Fruit fly (Drosophila melanogaster): ENCODE data around the gene Scsalpha1.
A peak's percentile ranks its signal among the peaks of the same experiment; 100 is the strongest.

DNA sequence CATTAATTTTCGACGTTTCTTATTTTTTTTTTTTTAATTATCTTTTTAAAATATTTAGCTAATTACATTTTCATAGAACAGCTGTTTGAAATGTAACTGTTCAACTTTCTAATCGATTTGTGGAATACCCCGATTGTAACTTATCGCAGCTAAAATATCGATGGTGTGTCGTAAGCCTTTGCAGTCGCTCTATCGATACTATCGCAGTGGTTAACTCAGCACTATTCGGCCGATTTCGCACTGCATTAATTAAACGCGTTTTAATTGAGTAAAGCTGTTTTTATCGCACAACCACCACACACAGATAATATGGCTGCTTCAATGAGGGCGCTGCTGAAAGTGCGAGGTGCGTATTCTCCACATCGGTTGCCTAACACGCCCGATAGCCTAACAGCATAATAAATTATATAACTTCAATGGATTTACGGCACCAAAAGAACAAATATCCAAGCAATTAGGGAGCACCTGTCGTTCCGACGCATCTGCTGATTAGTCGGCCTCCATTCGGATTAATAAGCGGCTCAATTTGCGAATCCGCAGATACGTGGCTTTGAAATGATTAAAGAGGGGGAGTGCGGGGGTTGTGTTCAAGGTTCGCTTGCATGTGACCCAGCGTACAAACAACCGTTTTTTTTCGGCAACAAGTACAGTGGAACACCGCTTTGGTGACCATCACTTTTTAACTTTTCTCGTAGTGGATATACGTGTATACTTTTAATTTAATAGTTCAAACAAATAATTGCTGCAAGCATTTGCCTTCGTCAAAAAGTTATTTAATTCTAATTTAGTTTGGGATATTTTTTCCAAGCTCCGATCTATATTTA is at the start of gene Scsalpha1:
- TF ChIP-seq sv (GFP tag; optimal IDR thresholded peaks at IDR 0.05): no peak
- TF ChIP-seq pan (optimal IDR thresholded peaks at IDR 0.05): no peak
- no peak for TF ChIP-seq brk (GFP tag; optimal IDR thresholded peaks at IDR 0.05)
- TF ChIP-seq tai (GFP tag; optimal IDR thresholded peaks at IDR 0.05): no peak
- TF ChIP-seq Abd-B (GFP tag; optimal IDR thresholded peaks at IDR 0.05): no peak
- TF ChIP-seq psq (GFP tag; optimal IDR thresholded peaks at IDR 0.05): peak; percentile 38
- peak; percentile 88 for TF ChIP-seq Hr83 (GFP tag; optimal IDR thresholded peaks at IDR 0.05; ENCODE audit: poor library complexity, severe bottlenecking)
- TF ChIP-seq Hr78 (GFP tag; optimal IDR thresholded peaks at IDR 0.05): no peak
- TF ChIP-seq br (GFP tag; optimal IDR thresholded peaks at IDR 0.05): no peak
- TF ChIP-seq sage (GFP tag; optimal IDR thresholded peaks at IDR 0.05): no peak
- no peak for TF ChIP-seq usp (GFP tag; optimal IDR thresholded peaks at IDR 0.05)
- TF ChIP-seq Sp1 (GFP tag; optimal IDR thresholded peaks at IDR 0.05): peak; percentile 16

Data from whole organism, wandering third instar larva.